Fruit fly (Drosophila melanogaster): Measurements from ENCODE around the gene CG1647.
A peak's percentile ranks its signal among the peaks of the same experiment; 100 is the strongest.

Gene CG1647

DNA sequence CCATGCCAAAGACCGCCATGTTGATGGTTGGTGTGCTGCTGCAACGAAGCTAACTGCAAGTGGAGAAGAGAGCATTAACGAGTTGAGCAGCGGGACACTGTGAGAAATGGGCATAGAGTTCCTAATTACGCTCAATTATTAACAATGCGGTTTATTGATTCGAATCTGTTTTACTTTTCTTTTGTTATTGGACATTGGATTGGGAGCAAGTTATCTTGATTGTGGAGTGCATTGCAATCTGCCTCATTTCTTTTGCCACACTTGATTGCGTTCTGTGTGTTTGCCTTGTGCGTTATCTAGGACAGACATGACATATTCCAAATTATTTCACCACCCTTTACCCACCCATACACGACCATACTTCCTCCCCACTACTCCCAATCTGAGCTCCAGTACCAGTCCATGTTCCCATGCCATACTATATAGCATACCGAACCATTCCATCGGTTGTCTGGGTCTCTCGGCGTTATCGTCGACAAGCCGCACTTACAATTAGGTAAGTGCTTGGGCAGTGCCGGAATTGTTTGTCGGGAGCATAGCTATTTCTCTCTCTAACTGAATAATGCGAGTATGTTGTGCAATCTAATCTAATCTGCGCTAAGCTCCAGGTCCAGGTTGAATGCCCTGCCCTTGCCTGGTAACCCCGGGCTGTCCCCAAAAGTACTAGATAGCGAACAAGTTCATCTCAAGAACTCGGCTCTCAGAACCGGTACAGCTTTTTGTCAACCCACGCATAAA, 37.4 kb downstream of the CG1647 start (continued):
- TF ChIP-seq abd-A (tag; optimal IDR thresholded peaks at IDR 0.05) (no peak), CG4404 (GFP tag; IDR thresholded peaks at IDR 0.05) (no peak)

DNA sequence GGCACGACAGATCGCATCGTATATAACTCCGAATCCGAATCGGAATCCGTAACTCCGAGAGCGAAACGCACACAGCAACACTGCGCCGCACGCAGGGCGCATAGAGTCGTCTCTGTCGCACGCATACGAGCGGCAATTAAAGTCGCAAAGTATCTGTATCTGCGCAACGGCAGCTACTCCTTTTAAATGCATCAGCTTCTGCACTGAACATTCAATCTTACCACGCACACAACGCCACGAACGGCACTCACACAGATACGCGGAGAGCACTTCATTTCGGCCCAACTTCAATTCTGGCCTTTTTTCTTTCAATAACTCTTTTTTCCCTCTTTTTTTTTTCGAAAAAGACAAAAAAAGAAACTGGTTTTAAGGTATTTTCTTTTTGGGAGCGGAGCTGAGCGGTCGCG, 38.2 kb downstream of the CG1647 start:
- no peak for TF ChIP-seq ranshi (GFP tag; IDR thresholded peaks at IDR 0.05)
- no peak for TF ChIP-seq Sin3A (optimal IDR thresholded peaks at IDR 0.05)
- TF ChIP-seq Sry-δ (GFP tag; optimal IDR thresholded peaks at IDR 0.05), result no peak
- peak; percentile 35 for TF ChIP-seq CG13894 (tag; optimal IDR thresholded peaks at IDR 0.05)
- TF ChIP-seq unpg (GFP tag; optimal IDR thresholded peaks at IDR 0.05), result no peak
- TF ChIP-seq ara (GFP tag; IDR thresholded peaks at IDR 0.05), result no peak
- no peak for TF ChIP-seq Mrtf (GFP tag; IDR thresholded peaks at IDR 0.05)
- no peak for TF ChIP-seq CG13123 (GFP tag; optimal IDR thresholded peaks at IDR 0.05)
- peak; percentile 18; the same call in 1 of the 2 replicates for TF ChIP-seq chm (GFP tag; IDR thresholded peaks at IDR 0.05)
- TF ChIP-seq Deaf1 (tag; optimal IDR thresholded peaks at IDR 0.05), result peak; percentile 69
- TF ChIP-seq CG10321 (GFP tag; IDR thresholded peaks at IDR 0.05), result peak; percentile 94
- peak; percentile 71 for TF ChIP-seq Kr (GFP tag; optimal IDR thresholded peaks at IDR 0.05)
- no peak for TF ChIP-seq CrebB (tag; optimal IDR thresholded peaks at IDR 0.05)
- TF ChIP-seq CG4617 (GFP tag; optimal IDR thresholded peaks at IDR 0.05; ENCODE audit: borderline replicate concordance), result no peak
- no peak for TF ChIP-seq CG7372 (GFP tag; IDR thresholded peaks at IDR 0.05)
- TF ChIP-seq otp (GFP tag; IDR thresholded peaks at IDR 0.05), result no peak
- TF ChIP-seq caup (GFP tag; optimal IDR thresholded peaks at IDR 0.05; ENCODE audit: severe bottlenecking), result no peak
- no peak for TF ChIP-seq CG9215 (GFP tag; IDR thresholded peaks at IDR 0.05)
- no peak for TF ChIP-seq CG11456 (GFP tag; IDR thresholded peaks at IDR 0.05)
- no peak for TF ChIP-seq CG3726 (GFP tag; IDR thresholded peaks at IDR 0.05)
- TF ChIP-seq run (tag; optimal IDR thresholded peaks at IDR 0.05), result no peak
- TF ChIP-seq Ada2b (GFP tag; IDR thresholded peaks at IDR 0.05), result no peak
- no peak for TF ChIP-seq CG34224 (GFP tag; IDR thresholded peaks at IDR 0.05; ENCODE audit: partially characterized antibody)
- no peak for TF ChIP-seq CG12236 (GFP tag; optimal IDR thresholded peaks at IDR 0.05)
- no peak for TF ChIP-seq slou (GFP tag; optimal IDR thresholded peaks at IDR 0.05)
- TF ChIP-seq lov (optimal IDR thresholded peaks at IDR 0.05), result no peak
- TF ChIP-seq lov (GFP tag; IDR thresholded peaks at IDR 0.05), result no peak
- peak; percentile 84 for TF ChIP-seq CG2199 (GFP tag; IDR thresholded peaks at IDR 0.05)
- no peak for TF ChIP-seq ems (GFP tag; optimal IDR thresholded peaks at IDR 0.05)
- TF ChIP-seq pfk (GFP tag; optimal IDR thresholded peaks at IDR 0.05), result no peak
- TF ChIP-seq ci (GFP tag; IDR thresholded peaks at IDR 0.05), result peak; percentile 16; the same call in 1 of the 3 replicates
- TF ChIP-seq BEAF-32 (GFP tag; optimal IDR thresholded peaks at IDR 0.05), result peak; percentile 5
- no peak for TF ChIP-seq mam (GFP tag; optimal IDR thresholded peaks at IDR 0.05)
- TF ChIP-seq CG32767 (GFP tag; IDR thresholded peaks at IDR 0.05), result 0 out of 2 replicates have a peak, but pooled peaks have one; percentile 38
- TF ChIP-seq wdn (GFP tag; IDR thresholded peaks at IDR 0.05), result no peak
- no peak for TF ChIP-seq CG18262 (tag; optimal IDR thresholded peaks at IDR 0.05)
- TF ChIP-seq CG1603 (tag; optimal IDR thresholded peaks at IDR 0.05), result no peak
- TF ChIP-seq Opbp (GFP tag; IDR thresholded peaks at IDR 0.05; ENCODE audit: partially characterized antibody), result no peak; the same call in 2 of the 3 replicates
- TF ChIP-seq ssp (GFP tag; IDR thresholded peaks at IDR 0.05), result no peak
- no peak for TF ChIP-seq Usf (GFP tag; optimal IDR thresholded peaks at IDR 0.05)
- no peak for TF ChIP-seq dimm (GFP tag; IDR thresholded peaks at IDR 0.05)
- no peak for TF ChIP-seq sr (GFP tag; IDR thresholded peaks at IDR 0.05)
- TF ChIP-seq ro (GFP tag; IDR thresholded peaks at IDR 0.05), result no peak
- no peak for TF ChIP-seq Bdp1 (GFP tag; optimal IDR thresholded peaks at IDR 0.05)
- no peak for TF ChIP-seq ERR (GFP tag; optimal IDR thresholded peaks at IDR 0.05)
- no peak for TF ChIP-seq Bgb (GFP tag; IDR thresholded peaks at IDR 0.05; ENCODE audit: partially characterized antibody)
- no peak for TF ChIP-seq Hsf (GFP tag; optimal IDR thresholded peaks at IDR 0.05)
- TF ChIP-seq CG4707 (GFP tag; optimal IDR thresholded peaks at IDR 0.05), result no peak
